Worm (Caenorhabditis elegans): ENCODE data around the gene unc-105.
A peak's percentile ranks its signal among the peaks of the same experiment; 100 is the strongest.

DNA sequence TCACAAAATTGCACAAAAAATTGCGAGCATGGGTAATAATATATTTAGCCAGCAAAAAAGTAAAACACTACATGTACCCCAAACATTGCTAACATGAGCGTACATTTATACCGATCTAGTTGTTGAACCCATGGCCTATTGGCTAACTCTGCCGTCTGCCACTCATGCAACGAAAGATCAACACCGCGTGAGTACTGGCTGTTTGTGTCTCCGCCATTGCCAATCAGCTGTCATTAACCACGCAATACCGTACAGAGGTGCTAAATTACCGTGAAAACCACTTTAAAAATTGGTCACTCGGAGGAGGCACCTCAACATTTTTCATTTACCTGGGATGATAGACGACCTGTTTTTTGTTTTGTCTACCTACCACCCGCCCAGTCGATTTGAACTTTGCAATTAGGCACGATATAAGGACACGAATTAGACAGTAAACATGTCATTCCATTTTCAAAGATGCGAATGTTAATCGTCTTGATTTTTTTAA, 40.9 kb upstream of the unc-105 start, which contains the start of gene K02C4.2:
- peak; percentile 85 for TF ChIP-seq nhr-25 (tag; optimal IDR thresholded peaks at IDR 0.05)
- TF ChIP-seq ama-1 (optimal IDR thresholded peaks at IDR 0.05) = peak; percentile 43
- TF ChIP-seq nhr-11 (tag; optimal IDR thresholded peaks at IDR 0.05) = no peak
- TF ChIP-seq nhr-77 (tag; optimal IDR thresholded peaks at IDR 0.05) = peak; percentile 52
- no peak for TF ChIP-seq unc-39 (tag; optimal IDR thresholded peaks at IDR 0.05)
- no peak for TF ChIP-seq aly-2 (tag; optimal IDR thresholded peaks at IDR 0.05)
- TF ChIP-seq sea-2 (GFP tag; optimal IDR thresholded peaks at IDR 0.05) = no peak
- peak; percentile 61 for TF ChIP-seq nhr-43 (tag; optimal IDR thresholded peaks at IDR 0.05; ENCODE audit: poor library complexity, severe bottlenecking)
- no peak for TF ChIP-seq unc-62 (GFP tag; optimal IDR thresholded peaks at IDR 0.05)
